Fruit fly (Drosophila melanogaster): ENCODE measurements around the gene CG5577.
"Not testable (repeated sequence)": the region's sequence is repeated elsewhere in the genome, so short reads cannot be mapped to it uniquely, and the experiment has no call there.

- not testable (repeated sequence) for TF ChIP-seq CG14711 (tag; optimal IDR thresholded peaks at IDR 0.05); kay (GFP tag; ENCODE audit: borderline replicate concordance); Crg-1 (GFP tag; optimal IDR thresholded peaks at IDR 0.05); tj (GFP tag; optimal IDR thresholded peaks at IDR 0.05); Hr96 (GFP tag; optimal IDR thresholded peaks at IDR 0.05); CG11617 (GFP tag; optimal IDR thresholded peaks at IDR 0.05); pad (GFP tag; optimal IDR thresholded peaks at IDR 0.05); toe (GFP tag; optimal IDR thresholded peaks at IDR 0.05); bab1 (GFP tag; optimal IDR thresholded peaks at IDR 0.05); CG7045 (GFP tag; optimal IDR thresholded peaks at IDR 0.05); Clk (GFP tag; optimal IDR thresholded peaks at IDR 0.05); ovo (GFP tag; optimal IDR thresholded peaks at IDR 0.05); Mnt (GFP tag; optimal IDR thresholded peaks at IDR 0.05); CG12768 (GFP tag; optimal IDR thresholded peaks at IDR 0.05)
Measured at dm6 chr3L:17858174-17858573, 16.9 kb upstream of the CG5577 start, which contains the start of gene CG34002.

All from whole organism, adult.